Worm (Caenorhabditis elegans): ENCODE data around the gene ttr-23.
A peak's percentile ranks its signal among the peaks of the same experiment; 100 is the strongest.

- TF ChIP-seq nhr-12 (tag; optimal IDR thresholded peaks at IDR 0.05) (no peak), R02D3.7 (tag; optimal IDR thresholded peaks at IDR 0.05) (no peak), snpc-4 (tag; optimal IDR thresholded peaks at IDR 0.05) (no peak), dmd-4 (tag; optimal IDR thresholded peaks at IDR 0.05) (no peak), lsy-2 (tag; optimal IDR thresholded peaks at IDR 0.05) (no peak), mbf-1 (tag; optimal IDR thresholded peaks at IDR 0.05) (no peak), ama-1 (optimal IDR thresholded peaks at IDR 0.05) (no peak), fos-1 (tag; optimal IDR thresholded peaks at IDR 0.05) (peak; percentile 41), ztf-11 (tag; optimal IDR thresholded peaks at IDR 0.05) (no peak), ceh-16 (tag; optimal IDR thresholded peaks at IDR 0.05) (no peak), Y55F3AM.14 (GFP tag; optimal IDR thresholded peaks at IDR 0.05) (no peak)
Observed at ce11 chrV:10546749-10547148, 42.9 kb downstream of the ttr-23 start, which contains the start of gene F25D1.5.

All from whole organism, L2 larva.